Worm (Caenorhabditis elegans): ENCODE data around the gene vab-3.

vab-3 gene

DNA sequence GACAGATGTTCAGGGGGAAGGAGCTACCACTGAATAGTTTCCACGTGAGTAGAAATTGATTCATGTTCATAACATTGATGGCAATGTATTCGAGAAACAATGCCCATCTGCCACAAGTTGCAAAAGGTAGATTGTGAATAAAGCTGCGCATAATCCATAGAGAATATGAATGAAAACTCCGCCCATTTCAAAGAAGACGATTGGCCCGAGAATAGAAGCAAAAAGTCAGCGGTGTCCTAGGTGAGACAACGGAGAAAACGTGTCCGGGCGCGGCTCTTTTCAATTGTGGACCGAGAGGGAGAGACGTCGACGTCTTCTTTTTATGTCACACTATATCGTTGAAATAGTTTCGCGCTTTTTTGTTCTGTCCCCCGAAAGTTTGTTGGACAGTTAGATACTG, at the start of gene vab-3:
Gene vab-3, plus strand, starts transcription at position 301 of the 400 bp plus-strand sequence.
- TF ChIP-seq W03F9.2 (tag; optimal IDR thresholded peaks at IDR 0.05), result no peak
- TF ChIP-seq him-1 (tag; optimal IDR thresholded peaks at IDR 0.05), result no peak
- no peak for TF ChIP-seq dao-5 (tag; optimal IDR thresholded peaks at IDR 0.05)

DNA sequence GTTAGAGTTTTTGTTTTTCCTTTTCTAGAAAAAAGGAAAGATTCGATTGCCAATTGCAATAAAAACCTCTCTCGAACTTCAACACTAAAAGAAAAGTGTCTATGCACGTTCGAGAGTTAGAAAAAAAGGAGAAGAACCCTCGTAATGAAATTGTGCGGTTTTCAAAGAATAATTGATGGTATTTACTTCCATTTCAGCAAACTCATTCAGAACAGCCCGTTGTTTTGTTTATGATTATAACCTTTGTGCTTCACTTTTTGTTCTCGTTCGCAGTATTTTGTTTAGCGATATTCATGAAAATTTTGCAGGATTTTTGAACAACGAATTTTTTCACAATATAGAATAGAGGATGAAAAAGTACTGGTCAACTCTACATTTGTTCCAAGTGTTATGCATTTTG, 45.7 kb upstream of the vab-3 start, which contains the start of gene lgc-41:
Gene lgc-41, plus strand, starts transcription at position 301 of the 400 bp plus-strand sequence.
- TF ChIP-seq dao-5 (tag; optimal IDR thresholded peaks at IDR 0.05) (no peak), him-1 (tag; optimal IDR thresholded peaks at IDR 0.05) (no peak), W03F9.2 (tag; optimal IDR thresholded peaks at IDR 0.05) (no peak)

DNA sequence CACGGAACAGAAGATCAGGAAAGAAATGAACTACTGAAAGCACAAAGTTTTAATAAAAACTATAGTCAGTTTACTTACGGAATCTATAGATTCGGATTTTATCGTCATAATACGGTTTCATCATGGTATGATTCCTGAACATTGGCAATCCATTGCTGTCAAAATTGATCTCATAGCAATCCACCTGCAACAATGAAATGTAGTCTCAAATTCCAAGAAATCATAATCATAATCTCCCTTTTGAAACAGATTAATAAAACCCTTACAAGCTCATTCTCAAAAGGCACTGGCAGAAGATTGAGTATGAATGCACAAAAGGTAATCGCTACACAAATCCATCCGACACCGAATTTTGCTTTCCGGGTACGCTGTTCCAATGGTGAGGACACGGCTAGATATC, 37.3 kb upstream of the vab-3 start:
- TF ChIP-seq W03F9.2 (tag; optimal IDR thresholded peaks at IDR 0.05), result no peak
- no peak for TF ChIP-seq him-1 (tag; optimal IDR thresholded peaks at IDR 0.05)
- TF ChIP-seq dao-5 (tag; optimal IDR thresholded peaks at IDR 0.05), result no peak

DNA sequence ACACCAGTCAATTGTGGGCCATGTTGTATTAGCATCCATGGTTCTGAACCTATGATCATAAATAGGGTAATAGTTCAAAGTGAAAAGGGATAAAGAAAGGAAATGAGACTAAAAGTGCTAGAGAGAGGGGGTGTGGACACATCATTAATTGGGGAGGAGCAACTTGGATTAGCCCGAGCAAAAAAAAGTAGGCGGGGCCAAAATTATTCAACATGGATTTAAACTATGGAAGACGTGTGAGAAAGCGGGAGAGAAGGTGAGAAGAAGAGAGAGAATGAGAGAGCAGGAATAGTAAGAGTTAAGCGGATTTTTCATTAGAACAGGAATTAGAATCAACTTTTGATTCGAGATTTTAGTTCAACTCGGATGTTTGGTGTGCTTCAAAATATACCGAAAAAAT, 36.1 kb upstream of the vab-3 start, which contains the start of gene C39B10.1:
Gene C39B10.1, minus strand, starts transcription at position 101 of the 400 bp plus-strand sequence.
- TF ChIP-seq dao-5 (tag; optimal IDR thresholded peaks at IDR 0.05) (no peak), W03F9.2 (tag; optimal IDR thresholded peaks at IDR 0.05) (no peak), him-1 (tag; optimal IDR thresholded peaks at IDR 0.05) (no peak)

DNA sequence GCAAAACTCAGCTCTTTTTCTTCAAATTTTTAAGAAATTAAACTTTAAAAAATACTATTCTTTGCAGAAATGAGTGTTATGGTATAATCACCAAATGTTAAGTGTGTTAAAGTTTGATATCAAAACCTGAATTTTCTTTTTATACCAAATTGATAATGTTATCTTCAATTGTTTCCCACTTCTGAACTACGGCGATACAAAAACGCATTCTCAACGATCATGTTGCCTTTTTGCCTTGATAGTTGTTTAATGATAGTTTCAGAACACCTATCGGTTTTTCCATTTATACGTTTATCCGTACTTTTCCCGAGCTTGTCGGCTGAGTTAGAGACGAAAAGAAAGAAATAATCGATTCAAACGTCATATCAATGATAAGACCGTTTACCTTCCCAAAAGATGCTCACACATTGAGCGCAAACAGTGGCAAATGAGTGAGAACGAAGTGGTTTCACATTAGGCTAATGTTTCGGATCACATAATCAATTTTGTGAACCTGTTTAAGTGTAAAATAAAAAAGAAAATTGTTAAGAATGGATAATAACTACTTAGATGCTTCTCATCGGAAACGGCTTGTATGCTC, 24.6 kb upstream of the vab-3 start, which contains the start of gene elt-4:
Gene elt-4, plus strand, starts transcription at position 530 of the 580 bp plus-strand sequence.
- TF ChIP-seq W03F9.2 (tag; optimal IDR thresholded peaks at IDR 0.05) (no peak), dao-5 (tag; optimal IDR thresholded peaks at IDR 0.05) (no peak), him-1 (tag; optimal IDR thresholded peaks at IDR 0.05) (no peak)

DNA sequence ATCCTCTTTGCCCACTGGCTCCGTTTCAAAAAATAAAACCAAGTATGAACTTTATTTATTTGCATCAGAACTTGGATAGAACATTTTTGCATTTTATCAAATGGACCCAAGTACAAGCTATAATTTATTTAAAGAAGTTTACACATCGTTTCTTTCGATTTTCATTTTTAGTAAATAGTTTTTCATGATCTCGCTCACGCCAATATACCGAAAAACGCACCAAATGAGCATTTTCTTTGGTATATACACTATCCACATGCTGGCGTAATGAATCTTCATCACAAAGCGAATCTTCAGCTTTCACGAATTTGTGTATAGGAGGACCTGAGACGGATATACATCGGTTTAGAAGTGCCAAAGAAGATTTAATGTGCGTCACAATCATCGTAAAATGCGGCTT, 23.1 kb upstream of the vab-3 start, which contains the start of gene C39B10.7:
Gene C39B10.7, plus strand, starts transcription at position 301 of the 400 bp plus-strand sequence.
- TF ChIP-seq W03F9.2 (tag; optimal IDR thresholded peaks at IDR 0.05), result no peak
- no peak for TF ChIP-seq dao-5 (tag; optimal IDR thresholded peaks at IDR 0.05)
- TF ChIP-seq him-1 (tag; optimal IDR thresholded peaks at IDR 0.05), result no peak

DNA sequence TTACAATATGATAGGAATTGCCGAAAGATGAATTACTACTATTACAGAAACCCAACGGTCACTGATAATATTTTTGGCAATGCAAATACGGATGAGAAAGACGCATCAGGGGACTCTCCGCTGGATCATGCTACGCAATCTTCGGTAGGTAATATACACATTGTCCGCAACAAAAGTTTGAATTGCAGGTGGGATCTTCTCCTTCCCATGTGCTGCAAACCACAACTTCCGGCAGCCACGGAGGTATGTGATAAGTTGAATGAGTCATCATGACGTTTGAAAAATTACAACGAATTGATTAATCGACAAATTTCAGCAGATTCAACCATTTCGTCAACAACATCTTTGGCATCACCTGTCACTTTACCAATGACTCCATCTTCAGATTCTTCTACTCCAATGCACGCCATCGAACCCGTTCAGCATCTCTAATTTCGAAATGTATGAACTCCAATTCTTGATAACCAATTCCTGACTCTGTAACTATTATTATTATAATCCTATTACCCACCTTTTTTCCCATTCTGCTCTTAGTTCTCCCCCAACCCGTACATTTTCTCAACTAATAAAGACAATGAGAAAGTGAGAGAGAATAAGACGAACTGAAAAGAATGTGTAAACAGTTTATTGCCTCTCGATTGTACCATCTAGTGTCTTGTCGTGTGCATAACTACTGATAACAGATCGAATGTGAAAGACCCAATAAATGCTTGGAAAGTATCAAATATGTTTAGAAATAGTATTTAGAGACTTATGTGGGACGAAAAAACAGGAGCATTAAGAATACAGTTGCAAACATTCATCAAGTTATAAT, 22.3 kb upstream of the vab-3 start:
- TF ChIP-seq dao-5 (tag; optimal IDR thresholded peaks at IDR 0.05), result no peak
- no peak for TF ChIP-seq him-1 (tag; optimal IDR thresholded peaks at IDR 0.05)
- TF ChIP-seq W03F9.2 (tag; optimal IDR thresholded peaks at IDR 0.05), result no peak

DNA sequence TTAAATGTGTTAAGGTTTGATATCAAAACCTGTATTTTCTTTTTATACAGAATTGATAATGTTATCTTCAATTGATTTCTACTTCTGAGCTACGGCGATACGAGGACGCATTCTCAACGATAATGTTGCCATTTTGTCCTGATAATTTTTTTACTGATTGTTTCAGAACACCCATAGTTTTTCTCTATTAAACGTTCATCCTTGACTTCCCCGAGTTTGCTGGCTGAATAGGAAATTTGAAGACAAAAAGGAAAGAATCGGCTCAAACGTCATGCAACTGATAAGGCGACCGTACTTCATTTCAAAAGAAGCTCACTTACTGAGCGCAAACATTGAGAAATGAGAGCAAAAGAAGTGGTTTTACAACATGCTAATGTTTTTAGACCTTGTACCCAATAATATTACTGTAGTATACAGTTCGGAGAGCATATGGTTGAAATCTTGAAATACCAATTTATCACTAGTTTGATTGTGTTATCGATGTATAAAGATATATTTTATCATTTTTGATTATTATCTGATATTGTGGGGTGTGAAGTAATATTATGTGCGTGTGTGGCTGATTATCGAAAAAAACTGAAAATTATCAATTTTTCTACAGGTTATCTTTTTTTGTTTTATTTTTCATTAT, 20.5 kb upstream of the vab-3 start:
- TF ChIP-seq W03F9.2 (tag; optimal IDR thresholded peaks at IDR 0.05) (no peak), him-1 (tag; optimal IDR thresholded peaks at IDR 0.05) (no peak), dao-5 (tag; optimal IDR thresholded peaks at IDR 0.05) (no peak)

DNA sequence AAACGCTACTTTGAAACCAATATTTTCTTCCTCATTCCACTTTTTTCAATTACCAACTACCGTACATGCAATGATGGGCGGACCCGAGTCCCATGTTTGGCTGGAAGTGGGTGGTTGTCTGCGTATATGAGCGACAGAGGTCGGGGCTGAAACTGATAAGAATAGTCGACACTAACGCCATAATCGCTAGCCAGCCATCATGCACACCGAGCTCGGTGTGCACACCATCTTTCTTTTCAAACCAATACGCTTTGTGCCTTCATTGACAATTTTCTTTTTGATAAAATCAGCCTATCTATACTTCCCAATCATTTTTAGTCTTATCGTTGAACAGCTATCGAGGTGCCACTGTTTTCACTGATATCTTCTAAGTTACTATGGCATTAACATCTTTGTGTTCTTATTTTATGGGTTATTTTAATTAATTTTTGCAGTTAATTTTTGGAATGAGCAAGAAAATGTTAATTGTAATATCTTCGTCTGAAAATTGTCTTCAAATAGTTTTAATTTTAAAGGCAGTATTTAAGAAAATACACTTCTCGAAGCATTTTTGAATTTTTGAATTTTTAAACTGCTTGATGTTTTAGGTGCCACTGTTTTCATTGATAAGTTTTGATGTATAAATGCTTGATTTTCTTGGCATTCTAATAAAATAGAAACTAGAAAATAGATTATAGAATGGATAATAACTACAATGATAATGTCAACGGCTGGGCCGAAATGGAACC, 19.0 kb upstream of the vab-3 start, which contains the start of gene elt-2:
Gene elt-2, plus strand, starts transcription at position 678 of the 728 bp plus-strand sequence.
- TF ChIP-seq dao-5 (tag; optimal IDR thresholded peaks at IDR 0.05) (no peak), him-1 (tag; optimal IDR thresholded peaks at IDR 0.05) (no peak), W03F9.2 (tag; optimal IDR thresholded peaks at IDR 0.05) (no peak)

DNA sequence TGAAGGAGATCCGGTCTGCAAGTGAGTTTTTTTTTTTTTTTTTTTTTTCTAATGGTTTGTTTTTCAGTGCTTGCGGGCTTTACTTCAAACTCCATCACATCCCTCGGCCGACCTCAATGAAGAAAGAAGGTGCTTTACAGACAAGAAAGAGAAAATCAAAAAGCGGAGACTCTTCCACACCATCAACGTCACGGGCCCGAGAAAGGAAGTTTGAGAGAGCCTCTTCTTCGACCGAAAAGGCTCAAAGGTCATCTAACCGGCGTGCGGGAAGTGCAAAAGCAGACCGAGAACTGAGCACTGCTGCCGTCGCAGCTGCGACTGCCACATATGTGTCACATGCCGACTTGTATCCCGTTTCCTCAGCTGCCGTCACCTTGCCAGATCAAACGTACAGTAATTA, 17.4 kb upstream of the vab-3 start:
- TF ChIP-seq W03F9.2 (tag; optimal IDR thresholded peaks at IDR 0.05) (no peak), dao-5 (tag; optimal IDR thresholded peaks at IDR 0.05) (no peak), him-1 (tag; optimal IDR thresholded peaks at IDR 0.05) (no peak)

DNA sequence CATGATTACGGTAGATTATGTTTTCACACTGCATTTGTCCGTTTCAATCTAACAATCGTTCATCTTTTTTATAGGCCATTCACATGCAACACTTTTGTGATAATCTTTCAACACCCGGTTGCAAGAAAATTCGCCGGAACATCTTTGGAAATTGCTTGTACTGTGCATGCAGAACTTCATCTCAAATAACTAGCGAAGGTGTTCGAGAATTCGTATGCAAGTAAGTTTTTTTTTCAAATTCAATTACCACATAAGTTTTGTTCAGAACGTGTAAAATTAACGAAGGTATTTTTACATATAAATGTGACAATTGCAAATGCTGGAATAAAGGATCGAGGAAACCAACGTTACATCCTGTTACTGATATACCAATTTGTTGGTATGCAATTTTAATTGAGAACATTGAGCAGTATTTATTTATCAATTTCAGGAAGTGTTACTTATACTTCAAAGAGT, 14.4 kb upstream of the vab-3 start, which contains the start of gene C33D3.3:
Gene C33D3.3, plus strand, starts transcription at position 51 of the 456 bp plus-strand sequence.
- TF ChIP-seq W03F9.2 (tag; optimal IDR thresholded peaks at IDR 0.05), result no peak
- TF ChIP-seq him-1 (tag; optimal IDR thresholded peaks at IDR 0.05), result no peak
- TF ChIP-seq dao-5 (tag; optimal IDR thresholded peaks at IDR 0.05), result no peak

DNA sequence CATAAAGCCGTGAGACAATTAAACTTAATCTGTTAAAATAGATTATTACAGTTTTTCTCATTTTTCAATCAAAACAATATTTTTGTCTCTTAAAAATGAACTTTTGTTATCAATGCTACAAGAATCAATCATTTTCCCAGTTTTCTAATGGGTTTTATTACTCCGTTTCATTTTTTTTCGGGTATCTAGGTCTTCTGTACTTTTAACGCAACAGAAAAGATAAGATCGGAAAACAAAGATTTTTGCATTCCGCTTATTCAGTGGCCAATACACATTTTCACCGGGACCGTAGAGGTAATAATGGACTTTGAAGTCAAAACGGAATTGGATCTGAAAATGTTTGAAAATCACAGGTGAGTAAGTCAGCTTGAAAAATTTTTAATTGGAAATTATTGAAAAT, 10.9 kb upstream of the vab-3 start, which contains the start of gene C33D3.4:
Gene C33D3.4, plus strand, starts transcription at position 301 of the 400 bp plus-strand sequence.
- TF ChIP-seq dao-5 (tag; optimal IDR thresholded peaks at IDR 0.05), result no peak

DNA sequence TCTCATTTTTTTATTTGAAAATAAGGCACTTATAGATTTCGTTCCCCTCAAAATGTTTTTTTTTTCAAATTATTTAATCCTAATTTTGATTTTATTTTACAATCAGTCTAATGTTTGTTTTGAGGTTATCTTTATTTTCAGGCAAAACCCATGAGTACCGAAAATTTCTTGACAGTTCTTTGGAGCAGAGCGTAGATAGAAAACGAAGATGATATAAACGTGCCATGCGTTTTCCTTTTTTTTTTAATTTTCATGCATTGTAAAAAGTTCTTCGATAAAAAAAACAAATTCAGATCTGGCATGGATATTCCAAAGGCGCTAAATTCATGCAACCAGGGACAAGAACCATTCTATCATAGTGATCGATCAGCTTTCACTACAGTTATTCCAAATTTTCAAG, 8.6 kb upstream of the vab-3 start, which contains the start of gene C33D3.5:
Gene C33D3.5, plus strand, starts transcription at position 301 of the 400 bp plus-strand sequence.
- no peak for TF ChIP-seq dao-5 (tag; optimal IDR thresholded peaks at IDR 0.05)
- TF ChIP-seq him-1 (tag; optimal IDR thresholded peaks at IDR 0.05), result no peak
- no peak for TF ChIP-seq W03F9.2 (tag; optimal IDR thresholded peaks at IDR 0.05)

All from whole organism, L4/young adult.